Fruit fly (Drosophila melanogaster) whole organism: Measurements from ENCODE around the gene RhoGAP92B.

Experiments used
- Dll ChIP-seq: fragments of >200 bp; optimal IDR thresholded peaks from 2 replicates; lab custom pipeline; 2017
- EcR ChIP-seq, 2 experiments: fragments of >200 bp; optimal IDR thresholded peaks; 2 replicates each; lab custom pipeline; 2017; ENCODE audit warnings: missing biosample characterization in 2 of 2, missing genetic modification characterization in 2 of 2, missing genetic modification reagents in 2 of 2
- pan ChIP-seq: fragments of >200 bp; optimal IDR thresholded peaks from 2 replicates; lab custom pipeline; 2017
- psq ChIP-seq: fragments of >200 bp; optimal IDR thresholded peaks from 2 replicates; lab custom pipeline; 2017
- usp ChIP-seq: fragments of >200 bp; optimal IDR thresholded peaks from 2 replicates; lab custom pipeline; 2017; ENCODE audit warnings: missing biosample characterization, missing genetic modification characterization, mixed read lengths

- TF ChIP-seq pan, result no peak
- TF ChIP-seq psq (lab: Kevin White, UChicago), result no peak
- no peak for TF ChIP-seq usp (GFP tag; lab: Kevin White, UChicago)
- no peak for TF ChIP-seq EcR (GFP tag; optimal IDR thresholded peaks at IDR 0.05; lab: Kevin White, UChicago)
- TF ChIP-seq Dll (lab: Kevin White, UChicago), result no peak
Observed at dm6 chr3R:19924331-19924730, 19.4 kb downstream of the RhoGAP92B start.
